Fruit fly (Drosophila melanogaster) whole organism, embryonic: Measurements from ENCODE around the gene CG2972.

Experiments
- Adf1 ChIP-seq: fragments of 200-800 bp; sonication (Bioruptor generic); IDR thresholded peaks from 2 replicates; pipeline ENCODE4 v1.3.6; 2022; ENCODE audit warnings: missing biosample characterization, missing genetic modification characterization
- Aef1 ChIP-seq: fragments of 200-800 bp; sonication (Bioruptor generic); IDR thresholded peaks from 3 replicates; pipeline ENCODE4 v1.3.6; 2022; ENCODE audit warnings: missing biosample characterization, missing genetic modification characterization
- Atf3 ChIP-seq: fragments of 200-800 bp; sonication (Bioruptor generic); optimal IDR thresholded peaks from 3 replicates; lab custom pipeline; 2016; ENCODE audit warnings: missing biosample characterization, missing genetic modification characterization
- B-H1 ChIP-seq: fragments of 200-800 bp; sonication (Bioruptor generic); IDR thresholded peaks from 3 replicates; pipeline ENCODE4 v1.3.6; 2022; ENCODE audit warnings: missing biosample characterization, missing genetic modification characterization
- CG10147 ChIP-seq: fragments of 200-800 bp; sonication (Bioruptor generic); optimal IDR thresholded peaks from 2 replicates; lab custom pipeline; 2019; ENCODE audit warnings: missing biosample characterization, mild to moderate bottlenecking, missing genetic modification characterization, moderate library complexity
- CG10274 ChIP-seq: fragments of 200-800 bp; sonication (Bioruptor generic); optimal IDR thresholded peaks from 3 replicates; lab custom pipeline; 2017; ENCODE audit warnings: missing biosample characterization, mild to moderate bottlenecking, missing genetic modification characterization
- CG10321 ChIP-seq: fragments of 200-800 bp; sonication (Bioruptor generic); IDR thresholded peaks from 2 replicates; pipeline ENCODE4 v1.3.6; 2022; ENCODE audit warnings: missing biosample characterization, missing genetic modification characterization
- CG12155 ChIP-seq: fragments of 200-800 bp; sonication (Bioruptor generic); optimal IDR thresholded peaks from 3 replicates; lab custom pipeline; 2016; ENCODE audit warnings: missing biosample characterization, missing genetic modification characterization
- CG12744 ChIP-seq: fragments of 200-800 bp; sonication (Bioruptor generic); optimal IDR thresholded peaks from 2 replicates; lab custom pipeline; 2016; ENCODE audit warnings: missing biosample characterization, missing genetic modification characterization
- CG15514 ChIP-seq: fragments of 200-800 bp; sonication (Bioruptor generic); optimal IDR thresholded peaks from 3 replicates; lab custom pipeline; 2017; ENCODE audit warnings: missing biosample characterization, missing genetic modification characterization, mild to moderate bottlenecking, moderate library complexity, missing genetic modification reagents
- CG32767 ChIP-seq: fragments of 200-800 bp; sonication (Bioruptor generic); IDR thresholded peaks from 2 replicates; pipeline ENCODE4 v1.3.6; 2022; ENCODE audit warnings: missing biosample characterization, missing genetic modification characterization
- CG32772 ChIP-seq: fragments of 200-800 bp; sonication (Bioruptor generic); IDR thresholded peaks from 2 replicates; pipeline ENCODE4 v1.3.6; 2022; ENCODE audit warnings: missing biosample characterization, missing genetic modification characterization
- CG34422 ChIP-seq: fragments of 200-800 bp; sonication (Bioruptor generic); IDR thresholded peaks from 3 replicates; pipeline ENCODE4 v1.3.6; 2022; ENCODE audit warnings: missing biosample characterization, missing genetic modification characterization
- CG3838 ChIP-seq: fragments of 200-800 bp; sonication (Bioruptor generic); optimal IDR thresholded peaks from 3 replicates; lab custom pipeline; 2016; ENCODE audit warnings: missing biosample characterization, missing genetic modification characterization
- CG4424 ChIP-seq: fragments of 200-800 bp; sonication (Bioruptor generic); optimal IDR thresholded peaks from 3 replicates; lab custom pipeline; 2016; ENCODE audit warnings: missing biosample characterization, missing genetic modification characterization
- CG4730 ChIP-seq: fragments of 200-800 bp; sonication (Bioruptor generic); IDR thresholded peaks from 2 replicates; pipeline ENCODE4 v1.3.6; 2022; ENCODE audit warnings: missing biosample characterization, missing genetic modification characterization
- CG6254 ChIP-seq: fragments of 200-800 bp; sonication (Bioruptor generic); optimal IDR thresholded peaks from 3 replicates; lab custom pipeline; 2017; ENCODE audit warnings: mild to moderate bottlenecking, missing biosample characterization, missing genetic modification reagents, missing genetic modification characterization
- CG8359 ChIP-seq: fragments of 200-800 bp; sonication (Bioruptor generic); optimal IDR thresholded peaks from 2 replicates; lab custom pipeline; 2017; ENCODE audit warnings: missing biosample characterization, mild to moderate bottlenecking, missing genetic modification characterization, borderline replicate concordance
- CG8478 ChIP-seq: fragments of >200 bp; optimal IDR thresholded peaks from 2 replicates; lab custom pipeline; 2018
- CG8765 ChIP-seq: fragments of 200-800 bp; sonication (Bioruptor generic); IDR thresholded peaks from 2 replicates; pipeline ENCODE4 v1.3.6; 2022; ENCODE audit warnings: missing biosample characterization, missing genetic modification characterization
- CTCF ChIP-seq: fragments of 200-800 bp; sonication (Bioruptor generic); optimal IDR thresholded peaks from 2 replicates; lab custom pipeline; 2017; ENCODE audit warnings: missing biosample characterization, mild to moderate bottlenecking, missing genetic modification characterization, moderate library complexity
- Doc2 ChIP-seq: fragments of 200-800 bp; sonication (Bioruptor generic); IDR thresholded peaks from 2 replicates; pipeline ENCODE4 v1.3.6; 2022; ENCODE audit warnings: missing biosample characterization, missing genetic modification characterization
- Drgx ChIP-seq: fragments of 200-800 bp; sonication (Bioruptor generic); IDR thresholded peaks from 2 replicates; pipeline ENCODE4 v1.3.6; 2022; ENCODE audit warnings: missing biosample characterization, missing genetic modification characterization
- Ets97D ChIP-seq: fragments of 200-800 bp; sonication (Bioruptor generic); optimal IDR thresholded peaks from 3 replicates; lab custom pipeline; 2016; ENCODE audit warnings: missing biosample characterization, missing genetic modification characterization
- HLH3B ChIP-seq: fragments of 200-800 bp; sonication (Bioruptor generic); IDR thresholded peaks from 2 replicates; pipeline ENCODE4 v1.3.6; 2022; ENCODE audit warnings: missing biosample characterization, missing genetic modification characterization
- MTF-1 ChIP-seq: fragments of 200-800 bp; sonication (Bioruptor generic); optimal IDR thresholded peaks from 2 replicates; lab custom pipeline; 2018; ENCODE audit warnings: missing biosample characterization, mild to moderate bottlenecking, missing genetic modification characterization, borderline replicate concordance
- Meics ChIP-seq: fragments of 200-800 bp; sonication (Bioruptor generic); optimal IDR thresholded peaks from 2 replicates; lab custom pipeline; 2017; ENCODE audit warnings: missing biosample characterization, mild to moderate bottlenecking, missing genetic modification characterization
- NC2β ChIP-seq: fragments of 200-800 bp; sonication (Bioruptor generic); optimal IDR thresholded peaks from 2 replicates; lab custom pipeline; 2016; ENCODE audit warnings: missing biosample characterization, missing genetic modification characterization
- Nf-YA ChIP-seq: fragments of 200-800 bp; sonication (Bioruptor generic); IDR thresholded peaks from 2 replicates; pipeline ENCODE4 v1.3.6; 2022; ENCODE audit warnings: missing biosample characterization, missing genetic modification characterization
- Poxn ChIP-seq: fragments of 200-800 bp; sonication (Bioruptor generic); IDR thresholded peaks from 2 replicates; pipeline ENCODE4 v1.3.6; 2022; ENCODE audit warnings: missing biosample characterization, missing genetic modification characterization
- Side ChIP-seq: fragments of 200-800 bp; sonication (Bioruptor generic); optimal IDR thresholded peaks from 2 replicates; lab custom pipeline; 2016; ENCODE audit warnings: missing biosample characterization, missing genetic modification characterization
- aop ChIP-seq: fragments of 200-800 bp; sonication (Bioruptor generic); IDR thresholded peaks from 2 replicates; pipeline ENCODE4 v1.3.6; 2022; ENCODE audit warnings: missing biosample characterization, missing genetic modification characterization
- bigmax ChIP-seq: fragments of 200-800 bp; sonication (Bioruptor generic); optimal IDR thresholded peaks from 2 replicates; lab custom pipeline; 2018; ENCODE audit warnings: missing biosample characterization, mild to moderate bottlenecking, missing genetic modification characterization
- dati ChIP-seq: fragments of 200-800 bp; sonication (Bioruptor generic); IDR thresholded peaks from 2 replicates; pipeline ENCODE4 v1.3.6; 2022; ENCODE audit warnings: missing biosample characterization, missing genetic modification characterization
- dmrt99B ChIP-seq: fragments of 200-800 bp; sonication (Bioruptor generic); optimal IDR thresholded peaks from 2 replicates; lab custom pipeline; 2018; ENCODE audit warnings: missing biosample characterization, mild to moderate bottlenecking, missing genetic modification characterization, moderate library complexity
- fd102C ChIP-seq: fragments of 200-800 bp; sonication (Bioruptor generic); optimal IDR thresholded peaks from 2 replicates; lab custom pipeline; 2018; ENCODE audit warnings: missing biosample characterization, mild to moderate bottlenecking, missing genetic modification characterization, moderate library complexity
- gsb ChIP-seq: fragments of 200-800 bp; sonication (Bioruptor generic); IDR thresholded peaks from 2 replicates; pipeline ENCODE4 v1.3.6; 2022; ENCODE audit warnings: missing biosample characterization, missing genetic modification characterization
- inv ChIP-seq: fragments of 200-800 bp; sonication (Bioruptor generic); IDR thresholded peaks from 2 replicates; pipeline ENCODE4 v1.3.6; 2022; ENCODE audit warnings: missing biosample characterization, missing genetic modification characterization; ENCODE audit not compliant: partially characterized antibody
- kah ChIP-seq: fragments of 200-800 bp; sonication (Bioruptor generic); optimal IDR thresholded peaks from 2 replicates; lab custom pipeline; 2018; ENCODE audit warnings: missing biosample characterization, mild to moderate bottlenecking, missing genetic modification characterization
- org-1 ChIP-seq: fragments of 200-800 bp; sonication (Bioruptor generic); optimal IDR thresholded peaks from 2 replicates; lab custom pipeline; 2017; ENCODE audit warnings: missing biosample characterization, missing genetic modification characterization
- p53 ChIP-seq: fragments of 200-800 bp; sonication (Bioruptor generic); optimal IDR thresholded peaks from 2 replicates; lab custom pipeline; 2016; ENCODE audit warnings: missing biosample characterization, missing genetic modification characterization
- pan ChIP-seq, 4 experiments: fragments of >200 bp in 3 of 4; fragments of 200-800 bp in 1 of 4; sonication (Bioruptor generic) in 1 of 4; optimal IDR thresholded peaks in 3 of 4; IDR thresholded peaks in 1 of 4; 2 replicates each; pipeline versions ENCODE4 v1.3.6 to Lab custom; 2017 to 2022; ENCODE audit warnings: missing biosample characterization in 2 of 4, missing genetic modification characterization in 2 of 4, mixed read lengths in 1 of 4
- pum ChIP-seq: fragments of 200-800 bp; sonication (Bioruptor generic); optimal IDR thresholded peaks from 2 replicates; lab custom pipeline; 2016; ENCODE audit warnings: missing biosample characterization, missing genetic modification characterization
- pzg ChIP-seq: fragments of 200-800 bp; sonication (Bioruptor generic); optimal IDR thresholded peaks from 3 replicates; lab custom pipeline; 2018; ENCODE audit warnings: missing biosample characterization, mild to moderate bottlenecking, missing genetic modification characterization, moderate library complexity
- repo ChIP-seq: fragments of 200-800 bp; sonication (Bioruptor generic); optimal IDR thresholded peaks from 2 replicates; lab custom pipeline; 2016; ENCODE audit warnings: missing biosample characterization, missing genetic modification characterization
- ro ChIP-seq: fragments of 200-800 bp; sonication (Bioruptor generic); IDR thresholded peaks from 2 replicates; pipeline ENCODE4 v1.3.6; 2022; ENCODE audit warnings: missing biosample characterization, missing genetic modification characterization
- sima ChIP-seq: fragments of 200-800 bp; sonication (Bioruptor generic); optimal IDR thresholded peaks from 2 replicates; lab custom pipeline; 2016; ENCODE audit warnings: missing biosample characterization, missing genetic modification characterization
- slp2 ChIP-seq: fragments of 200-800 bp; sonication (Bioruptor generic); optimal IDR thresholded peaks from 2 replicates; lab custom pipeline; 2016; ENCODE audit warnings: missing biosample characterization, missing genetic modification characterization
- tgo ChIP-seq: fragments of 200-800 bp; sonication (Bioruptor generic); IDR thresholded peaks from 3 replicates; pipeline ENCODE4 v1.3.6; 2022; ENCODE audit warnings: missing biosample characterization, missing genetic modification characterization
- z ChIP-seq: fragments of 200-800 bp; sonication (Bioruptor generic); IDR thresholded peaks from 3 replicates; pipeline ENCODE4 v1.3.6; 2022; ENCODE audit warnings: missing biosample characterization, missing genetic modification characterization

Gene CG2972

dm6 chrX:10088023-10088913 is 5.3 kb downstream of the CG2972 start (continued):
- TF ChIP-seq MTF-1 (GFP tag; lab: Kevin White, UChicago) (no peak), pan (optimal IDR thresholded peaks at IDR 0.05; lab: Kevin White, UChicago) (no peak), pan (GFP tag; optimal IDR thresholded peaks at IDR 0.05 in 1 of 2, IDR thresholded peaks at IDR 0.05 in 1 of 2) (peak in 1 of 2 experiments; percentile 72), CG12155 (GFP tag; lab: Kevin White, UChicago) (peak; percentile 18), CG8478 (lab: Kevin White, UChicago) (no peak), CTCF (GFP tag; lab: Kevin White, UChicago) (no peak), kah (GFP tag; lab: Kevin White, UChicago) (no peak), CG10321 (GFP tag; lab: Robert Waterston, UW) (no peak; the same call in 1 of the 2 replicates), gsb (GFP tag; lab: Robert Waterston, UW) (no peak), Poxn (GFP tag; lab: Robert Waterston, UW) (no peak), CG15514 (GFP tag; lab: Kevin White, UChicago) (peak; percentile 20), z (GFP tag; lab: Robert Waterston, UW) (no peak), CG10274 (GFP tag; lab: Kevin White, UChicago) (peak; percentile 10), aop (GFP tag; lab: Robert Waterston, UW) (peak; percentile 26; the same call in 1 of the 2 replicates), org-1 (GFP tag; lab: Kevin White, UChicago) (no peak), CG8765 (peak; percentile 89), pum (peak; percentile 8), Nf-YA (peak; percentile 35; the same call in 1 of the 2 replicates), Drgx (GFP tag; lab: Robert Waterston, UW) (peak; percentile 51), Atf3 (GFP tag; lab: Kevin White, UChicago) (peak; percentile 24), repo (GFP tag; lab: Kevin White, UChicago) (no peak), CG34422 (GFP tag; lab: Robert Waterston, UW) (peak; percentile 64), Adf1 (GFP tag; lab: Robert Waterston, UW) (no peak), inv (GFP tag; lab: Robert Waterston, UW) (no peak), sima (no peak), ro (GFP tag; lab: Robert Waterston, UW) (no peak), Aef1 (peak; percentile 62; the same call in 2 of the 3 replicates), CG32772 (GFP tag; lab: Robert Waterston, UW) (peak; percentile 38; the same call in 1 of the 2 replicates), CG4730 (GFP tag; lab: Robert Waterston, UW) (no peak), CG32767 (GFP tag; lab: Robert Waterston, UW) (peak; percentile 59; the same call in 1 of the 2 replicates), tgo (GFP tag; lab: Robert Waterston, UW) (peak; percentile 56), dmrt99B (tag; lab: Kevin White, UChicago) (peak; percentile 64), CG10147 (GFP tag; lab: Kevin White, UChicago) (peak; percentile 9), CG3838 (no peak), CG6254 (GFP tag; lab: Kevin White, UChicago) (peak; percentile 59), CG4424 (peak; percentile 66), Doc2 (GFP tag; lab: Robert Waterston, UW) (no peak), fd102C (GFP tag; lab: Kevin White, UChicago) (peak; percentile 72), CG8359 (peak; percentile 56), B-H1 (peak; percentile 38; the same call in 2 of the 3 replicates), pzg (GFP tag; lab: Kevin White, UChicago) (no peak), CG12744 (GFP tag; lab: Kevin White, UChicago) (peak; percentile 27), p53 (no peak), bigmax (GFP tag; lab: Kevin White, UChicago) (no peak), NC2β (GFP tag; lab: Kevin White, UChicago) (peak; percentile 38), dati (GFP tag; lab: Robert Waterston, UW) (0 out of 2 replicates have a peak, but pooled peaks have one; percentile 11), Ets97D (GFP tag; lab: Kevin White, UChicago) (no peak), slp2 (GFP tag; lab: Kevin White, UChicago) (peak; percentile 34), HLH3B (GFP tag; lab: Robert Waterston, UW) (peak; percentile 50), Side (peak; percentile 48), Meics (GFP tag; lab: Kevin White, UChicago) (peak; percentile 27)
